Fruit fly (Drosophila melanogaster): ENCODE results near the gene Trpml.

Gene Trpml

dm6 chr3L:19687200-19687687 is 30.9 kb downstream of the Trpml start, which contains the start of the genes CG8765 and Gbeta76C (continued):
- no peak for TF ChIP-seq rib (GFP tag; IDR thresholded peaks at IDR 0.05)
- TF ChIP-seq klu (GFP tag; IDR thresholded peaks at IDR 0.05): no peak
- no peak for TF ChIP-seq CG2129 (GFP tag; IDR thresholded peaks at IDR 0.05; ENCODE audit: partially characterized antibody)
- no peak for TF ChIP-seq CG4282 (GFP tag; optimal IDR thresholded peaks at IDR 0.05)
- no peak for TF ChIP-seq Blimp-1 (GFP tag; optimal IDR thresholded peaks at IDR 0.05)
- no peak for TF ChIP-seq CG9727 (GFP tag; optimal IDR thresholded peaks at IDR 0.05)
- TF ChIP-seq CG30403 (GFP tag; optimal IDR thresholded peaks at IDR 0.05): peak; percentile 48
- TF ChIP-seq E2f1 (GFP tag; IDR thresholded peaks at IDR 0.05): peak; percentile 60
- TF ChIP-seq HLHmδ (GFP tag; optimal IDR thresholded peaks at IDR 0.05): no peak
- no peak for TF ChIP-seq CG4730 (GFP tag; IDR thresholded peaks at IDR 0.05)
- TF ChIP-seq Doc3 (GFP tag; IDR thresholded peaks at IDR 0.05; ENCODE audit: partially characterized antibody): no peak
- TF ChIP-seq Xrp1 (GFP tag; IDR thresholded peaks at IDR 0.05): no peak
- TF ChIP-seq Doc2 (GFP tag; IDR thresholded peaks at IDR 0.05): no peak
- 0 out of 2 replicates have a peak, but pooled peaks have one; percentile 16 for TF ChIP-seq CG8765 (GFP tag; IDR thresholded peaks at IDR 0.05)
- no peak for TF ChIP-seq Bdp1 (GFP tag; optimal IDR thresholded peaks at IDR 0.05)
- no peak for TF ChIP-seq CG5180 (GFP tag; optimal IDR thresholded peaks at IDR 0.05)
- no peak for TF ChIP-seq CG18262 (tag; optimal IDR thresholded peaks at IDR 0.05)
- TF ChIP-seq fu2 (GFP tag; optimal IDR thresholded peaks at IDR 0.05): peak; percentile 55
- TF ChIP-seq mam (GFP tag; optimal IDR thresholded peaks at IDR 0.05): peak; percentile 66
- TF ChIP-seq Camta (GFP tag; optimal IDR thresholded peaks at IDR 0.05): no peak
- TF ChIP-seq CG6654 (GFP tag; optimal IDR thresholded peaks at IDR 0.05): no peak
- peak; percentile 77 for TF ChIP-seq YL-1 (GFP tag; optimal IDR thresholded peaks at IDR 0.05)
- TF ChIP-seq luna (GFP tag; optimal IDR thresholded peaks at IDR 0.05): no peak
- TF ChIP-seq Hey (tag; optimal IDR thresholded peaks at IDR 0.05): no peak
- no peak for TF ChIP-seq Oaz (GFP tag; IDR thresholded peaks at IDR 0.05)
- TF ChIP-seq Hr39 (optimal IDR thresholded peaks at IDR 0.05): no peak
- no peak for TF ChIP-seq CG18011 (GFP tag; optimal IDR thresholded peaks at IDR 0.05)
- TF ChIP-seq Elba2 (GFP tag; optimal IDR thresholded peaks at IDR 0.05): peak; percentile 58
- peak; percentile 100 for TF ChIP-seq trem (tag; optimal IDR thresholded peaks at IDR 0.05)
- no peak for TF ChIP-seq pita (GFP tag; optimal IDR thresholded peaks at IDR 0.05)
- peak; percentile 67 for TF ChIP-seq Sry-δ (GFP tag; optimal IDR thresholded peaks at IDR 0.05)
- peak; percentile 90 for TF ChIP-seq stwl (tag; optimal IDR thresholded peaks at IDR 0.05)
- no peak for TF ChIP-seq Ravus (GFP tag; IDR thresholded peaks at IDR 0.05)
- no peak for TF ChIP-seq odd (GFP tag; optimal IDR thresholded peaks at IDR 0.05)
- peak; percentile 54 for TF ChIP-seq CG16813 (GFP tag; IDR thresholded peaks at IDR 0.05; ENCODE audit: partially characterized antibody)
- no peak for TF ChIP-seq Lim3 (GFP tag; IDR thresholded peaks at IDR 0.05)
- TF ChIP-seq en (GFP tag; optimal IDR thresholded peaks at IDR 0.05): no peak
- no peak for TF ChIP-seq Ssrp (tag; optimal IDR thresholded peaks at IDR 0.05)
- peak; percentile 20 for TF ChIP-seq CG1792 (GFP tag; optimal IDR thresholded peaks at IDR 0.05)
- peak; percentile 52 for TF ChIP-seq tx (GFP tag; optimal IDR thresholded peaks at IDR 0.05)
- no peak for TF ChIP-seq gsb (GFP tag; IDR thresholded peaks at IDR 0.05)
- TF ChIP-seq pum (GFP tag; optimal IDR thresholded peaks at IDR 0.05): peak; percentile 30
- TF ChIP-seq sqz (GFP tag; optimal IDR thresholded peaks at IDR 0.05): no peak
- TF ChIP-seq Pdp1 (GFP tag; optimal IDR thresholded peaks at IDR 0.05): peak; percentile 18 to 95
- no peak for TF ChIP-seq CG12236 (GFP tag; optimal IDR thresholded peaks at IDR 0.05)
- TF ChIP-seq E2f2 (GFP tag; IDR thresholded peaks at IDR 0.05): peak; percentile 99
- TF ChIP-seq CG6765 (GFP tag; optimal IDR thresholded peaks at IDR 0.05): no peak
- TF ChIP-seq fd96Cb (tag; optimal IDR thresholded peaks at IDR 0.05): no peak
- TF ChIP-seq CG10979 (tag; optimal IDR thresholded peaks at IDR 0.05): peak; percentile 18
- TF ChIP-seq nau (GFP tag; optimal IDR thresholded peaks at IDR 0.05): no peak
- no peak for TF ChIP-seq ato (GFP tag; IDR thresholded peaks at IDR 0.05; ENCODE audit: partially characterized antibody)
- TF ChIP-seq schlank (tag; optimal IDR thresholded peaks at IDR 0.05): no peak

Measured in whole organism, embryonic.